Worm (Caenorhabditis elegans): ENCODE data around the gene F10D7.4.

DNA sequence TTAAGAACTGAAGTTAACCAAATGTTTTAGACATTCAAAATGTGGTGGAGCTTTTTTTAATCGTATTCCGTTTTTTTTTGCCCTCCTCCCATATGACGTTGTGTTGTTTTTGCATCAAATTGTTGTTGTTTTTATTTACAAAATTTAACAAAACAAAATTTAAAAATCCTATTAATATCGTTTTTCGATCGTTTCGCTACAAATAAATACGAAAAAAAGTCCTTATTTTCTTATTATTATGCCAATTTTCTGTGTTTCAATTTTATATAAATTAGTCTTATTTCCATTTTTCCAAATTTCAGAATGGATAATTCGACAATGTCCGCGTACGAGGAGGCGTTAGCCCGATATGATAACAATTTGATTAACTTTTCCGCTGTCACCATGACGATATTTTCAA lies 22.4 kb downstream of the F10D7.4 start, which contains the start of gene npr-36:
- TF ChIP-seq mdl-1 (tag; optimal IDR thresholded peaks at IDR 0.05) (no peak), F44E2.7 (GFP tag; IDR thresholded peaks at IDR 0.05) (no peak), nhr-111 (GFP tag; optimal IDR thresholded peaks at IDR 0.05) (no peak), Y105C5A.15 (GFP tag; IDR thresholded peaks at IDR 0.05) (no peak), lin-39 (tag; optimal IDR thresholded peaks at IDR 0.05) (no peak), snpc-4 (tag; optimal IDR thresholded peaks at IDR 0.05) (no peak)

All from whole organism, L4 larva.